Worm (Caenorhabditis elegans): Measurements from ENCODE around the gene H23N18.5.

- TF ChIP-seq him-1 (tag; optimal IDR thresholded peaks at IDR 0.05), result no peak
- no peak for TF ChIP-seq dao-5 (tag; optimal IDR thresholded peaks at IDR 0.05)
- TF ChIP-seq W03F9.2 (tag; optimal IDR thresholded peaks at IDR 0.05), result no peak
These were observed 43.5 kb downstream of the H23N18.5 start for ce11 chrV:4868698-4869097.

Measured in whole organism, L4/young adult.